Worm (Caenorhabditis elegans): ENCODE measurements around the gene srz-75.

ce11 chrIV:16329159-16329558 is 38.5 kb upstream of the srz-75 start, which contains the start of gene srz-74:
- no peak for TF ChIP-seq ref-1 (GFP tag; conservative IDR thresholded peaks at IDR 0.05)
- TF ChIP-seq flt-1 (GFP tag; IDR thresholded peaks at IDR 0.05): no peak
- no peak for TF ChIP-seq T22C8.4 (GFP tag; IDR thresholded peaks at IDR 0.05)
- TF ChIP-seq klf-2 (GFP tag; conservative IDR thresholded peaks at IDR 0.05): no peak
- TF ChIP-seq med-1 (GFP tag; optimal IDR thresholded peaks at IDR 0.05; ENCODE audit: insufficient read depth): no peak
- no peak for TF ChIP-seq cog-1 (tag; optimal IDR thresholded peaks at IDR 0.05)

All from whole organism, midembryonic.